Worm (Caenorhabditis elegans): ENCODE data around the gene C05C9.1.
A peak's percentile ranks its signal among the peaks of the same experiment; 100 is the strongest.

Gene C05C9.1

ce11 chrX:11152720-11153119 lies 7.9 kb upstream of the C05C9.1 start, which contains the start of the genes C05C9.3 and C05C9.2:
C05C9.3 (minus strand) TSS chrX:11152820.
C05C9.2 (plus strand) TSS chrX:11153065.
- TF ChIP-seq zfh-2 (GFP tag; conservative IDR thresholded peaks at IDR 0.05) (no peak), lin-35 (GFP tag; optimal IDR thresholded peaks at IDR 0.05) (no peak), ets-4 (GFP tag; optimal IDR thresholded peaks at IDR 0.05) (no peak), F23B12.7 (tag; optimal IDR thresholded peaks at IDR 0.05; ENCODE audit: insufficient read depth) (no peak), hsf-1 (GFP tag; IDR thresholded peaks at IDR 0.05) (no peak), hlh-12 (tag; optimal IDR thresholded peaks at IDR 0.05) (no peak), lsl-1 (GFP tag; optimal IDR thresholded peaks at IDR 0.05) (no peak), pbrm-1 (GFP tag; IDR thresholded peaks at IDR 0.05) (no peak), repo-1 (tag; optimal IDR thresholded peaks at IDR 0.05) (no peak), K12H6.12 (tag; optimal IDR thresholded peaks at IDR 0.05) (no peak), nhr-27 (tag; optimal IDR thresholded peaks at IDR 0.05) (no peak), ztf-3 (GFP tag; optimal IDR thresholded peaks at IDR 0.05) (no peak), lin-40 (tag; optimal IDR thresholded peaks at IDR 0.05) (no peak)

ce11 chrX:11162778-11163584 lies 2.3 kb downstream of the C05C9.1 start:
- TF ChIP-seq him-1 (tag; optimal IDR thresholded peaks at IDR 0.05) (peak; percentile 77), fkh-3 (tag; optimal IDR thresholded peaks at IDR 0.05) (no peak), rec-8 (tag; optimal IDR thresholded peaks at IDR 0.05) (peak; percentile 38 to 47), rcor-1 (GFP tag; IDR thresholded peaks at IDR 0.05) (peak; percentile 38; the same call in 1 of the 2 replicates), lin-35 (GFP tag; optimal IDR thresholded peaks at IDR 0.05) (no peak), B0035.1 (tag; optimal IDR thresholded peaks at IDR 0.05) (peak; percentile 5), T26A5.8 (tag; optimal IDR thresholded peaks at IDR 0.05) (no peak), nhr-27 (tag; optimal IDR thresholded peaks at IDR 0.05) (peak; percentile 45), ztf-25 (GFP tag; IDR thresholded peaks at IDR 0.05) (0 out of 2 replicates have a peak, but pooled peaks have one; percentile 61), xnd-1 (tag; optimal IDR thresholded peaks at IDR 0.05) (no peak), attf-6 (GFP tag; IDR thresholded peaks at IDR 0.05) (peak; percentile 39; the same call in 1 of the 2 replicates), Y95B8A.8 (GFP tag; IDR thresholded peaks at IDR 0.05) (0 out of 2 replicates have a peak, but pooled peaks have one; percentile 39), ama-1 (optimal IDR thresholded peaks at IDR 0.05) (no peak), ama-1 (GFP tag; optimal IDR thresholded peaks at IDR 0.05) (peak in 1 of 2 experiments; percentile 55), hmg-1.2 (GFP tag; IDR thresholded peaks at IDR 0.05) (peak; percentile 38; the same call in 1 of the 2 replicates), ekl-4 (GFP tag; IDR thresholded peaks at IDR 0.05) (peak; percentile 34; the same call in 1 of the 2 replicates), snpc-1.3 (tag; optimal IDR thresholded peaks at IDR 0.05; ENCODE audit: insufficient read depth) (peak; percentile 56), egl-44 (GFP tag; IDR thresholded peaks at IDR 0.05) (no peak), rpc-1 (optimal IDR thresholded peaks at IDR 0.05) (peak; percentile 85), rpc-1 (tag; optimal IDR thresholded peaks at IDR 0.05) (peak; percentile 86), snpc-4 (GFP tag; optimal IDR thresholded peaks at IDR 0.05) (no peak), snpc-4 (tag; optimal IDR thresholded peaks at IDR 0.05) (peak in 1 of 4 experiments; percentile 33), lin-26 (GFP tag; IDR thresholded peaks at IDR 0.05) (peak; percentile 87), nhr-179 (tag; optimal IDR thresholded peaks at IDR 0.05) (peak; percentile 78), hlh-26 (GFP tag; conservative IDR thresholded peaks at IDR 0.05) (no peak), let-607 (tag; optimal IDR thresholded peaks at IDR 0.05) (peak in 1 of 2 experiments; percentile 28), tbp1 (GFP tag; optimal IDR thresholded peaks at IDR 0.05) (peak; percentile 87), hrde-1 (tag; optimal IDR thresholded peaks at IDR 0.05; ENCODE audit: borderline replicate concordance) (peak; percentile 68), egl-18 (GFP tag; IDR thresholded peaks at IDR 0.05) (no peak), aptf-3 (GFP tag; IDR thresholded peaks at IDR 0.05) (peak; percentile 51; the same call in 1 of the 2 replicates), zfh-2 (GFP tag; conservative IDR thresholded peaks at IDR 0.05) (no peak), B0261.1 (tag; optimal IDR thresholded peaks at IDR 0.05) (peak; percentile 72), ceh-40 (GFP tag; IDR thresholded peaks at IDR 0.05) (0 out of 2 replicates have a peak, but pooled peaks have one; percentile 63), F52B5.7 (tag; optimal IDR thresholded peaks at IDR 0.05) (no peak), dpl-1 (GFP tag; optimal IDR thresholded peaks at IDR 0.05) (no peak)
